Fruit fly (Drosophila melanogaster) whole organism, embryonic: ENCODE results near the gene wda.

Experiments used
- CG2678 ChIP-seq: fragments of 200-800 bp; sonication (Bioruptor generic); optimal IDR thresholded peaks from 3 replicates; lab custom pipeline; 2019; ENCODE audit warnings: missing biosample characterization, mild to moderate bottlenecking, missing genetic modification characterization, moderate library complexity
- CG9876 ChIP-seq: fragments of 200-800 bp; sonication (Bioruptor generic); optimal IDR thresholded peaks from 2 replicates; lab custom pipeline; 2016; ENCODE audit warnings: missing biosample characterization, missing genetic modification characterization
- aop ChIP-seq: fragments of 200-800 bp; sonication (Bioruptor generic); IDR thresholded peaks from 2 replicates; pipeline ENCODE4 v1.3.6; 2022; ENCODE audit warnings: missing biosample characterization, missing genetic modification characterization
- crp ChIP-seq, 2 experiments: fragments of 200-800 bp; sonication (Bioruptor generic); optimal IDR thresholded peaks; 2 replicates in 1 of 2; 3 replicates in 1 of 2; lab custom pipeline; 2017; ENCODE audit warnings: missing biosample characterization in 2 of 2, missing genetic modification characterization in 2 of 2, mild to moderate bottlenecking in 1 of 2, moderate library complexity in 1 of 2
- zen2 ChIP-seq: fragments of 200-800 bp; sonication (Bioruptor generic); IDR thresholded peaks from 3 replicates; pipeline ENCODE4 v1.3.6; 2022; ENCODE audit warnings: missing biosample characterization, missing genetic modification characterization; ENCODE audit not compliant: partially characterized antibody

DNA sequence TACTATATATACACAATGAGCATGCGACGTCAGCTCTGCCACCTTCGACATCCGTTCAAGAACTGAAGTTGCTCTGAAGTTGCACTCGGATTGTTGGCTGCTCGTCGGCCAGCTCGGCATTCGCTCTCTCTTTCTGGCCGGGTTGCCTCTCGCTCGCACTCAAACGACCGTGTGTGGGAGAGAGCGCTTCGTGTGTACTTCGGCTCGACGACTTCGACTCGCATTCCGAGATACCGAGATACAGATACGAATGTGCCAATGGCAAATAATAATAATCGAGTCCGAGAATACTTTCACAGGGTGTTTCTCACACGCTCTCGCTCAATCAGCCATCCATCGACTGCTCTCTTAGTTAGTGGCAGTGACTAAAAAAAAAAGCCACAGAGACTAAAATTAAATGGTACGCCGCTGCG, 37.5 kb upstream of the wda start:
- TF ChIP-seq crp (GFP tag; optimal IDR thresholded peaks at IDR 0.05; lab: Kevin White, UChicago) (no peak), aop (GFP tag; lab: Robert Waterston, UW) (no peak; the same call in 1 of the 2 replicates), CG9876 (GFP tag; lab: Kevin White, UChicago) (no peak), CG2678 (tag; lab: Kevin White, UChicago) (peak; percentile 11), zen2 (GFP tag; lab: Robert Waterston, UW) (peak; percentile 41; the same call in 1 of the 3 replicates)
